Fruit fly (Drosophila melanogaster) S2 (cell line): ENCODE measurements around the gene CG31370.

Experiments used
- CG8478 ChIP-seq: fragments of >200 bp; optimal IDR thresholded peaks from 2 replicates; lab custom pipeline; 2018
- CTCF ChIP-seq, 2 experiments: fragments of >200 bp; optimal IDR thresholded peaks; 2 replicates each; lab custom pipeline; 2018

DNA sequence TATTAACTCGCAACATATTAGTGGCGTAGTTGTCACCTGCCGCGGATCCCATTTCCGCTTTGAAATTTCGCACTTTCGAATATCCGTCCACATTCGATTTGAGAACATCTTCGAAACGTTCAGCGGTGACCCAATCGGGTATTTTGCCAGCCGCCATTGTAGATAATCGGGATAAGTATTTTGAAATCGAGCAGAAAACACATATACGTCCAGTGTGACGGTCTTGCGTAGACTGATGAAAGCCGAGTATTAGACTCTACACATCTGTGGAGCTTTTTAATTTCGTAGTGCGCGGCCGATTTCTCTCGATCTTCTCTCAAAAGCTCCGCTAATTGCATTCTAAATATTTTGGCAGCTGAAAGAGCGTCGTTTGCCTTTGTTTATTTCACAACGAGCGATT, 26.8 kb downstream of the CG31370 start, which contains the start of gene CHKov1:
- TF ChIP-seq CTCF (optimal IDR thresholded peaks at IDR 0.05; lab: Kevin White, UChicago) (no peak), CG8478 (no peak)
